1 fruit fly cellular context compared by ENCODE assay signal in genomic region chr3R:29124128-29124527, dm6.
TF ChIP-seq lines count a peak whose summit lies in the region.

No protein-coding gene starts in this region.

TF ChIP-seq in whole organism, embryonic, 481 proteins besides CTCF, POLR2A, EP300 and RAD21 (continued from another document):
- peak; percentile 58 for TF ChIP-seq CG30431 (GFP tag; optimal IDR thresholded peaks at IDR 0.05; lab: Kevin White, UChicago)
- TF ChIP-seq nau (GFP tag; optimal IDR thresholded peaks at IDR 0.05; lab: Kevin White, UChicago): no peak
- TF ChIP-seq Hand (GFP tag; optimal IDR thresholded peaks at IDR 0.05; lab: Kevin White, UChicago): no peak
- TF ChIP-seq CG4404 (GFP tag; IDR thresholded peaks at IDR 0.05; lab: Robert Waterston, UW): peak; percentile 77
- no peak for TF ChIP-seq CG15479 (GFP tag; optimal IDR thresholded peaks at IDR 0.05; lab: Kevin White, UChicago)
- no peak for TF ChIP-seq CG13296 (GFP tag; optimal IDR thresholded peaks at IDR 0.05; lab: Kevin White, UChicago)
- TF ChIP-seq CG10462 (GFP tag; optimal IDR thresholded peaks at IDR 0.05; lab: Kevin White, UChicago): peak; percentile 14
- no peak for TF ChIP-seq Deaf1 (tag; optimal IDR thresholded peaks at IDR 0.05; lab: Kevin White, UChicago)
- TF ChIP-seq CG9727 (GFP tag; optimal IDR thresholded peaks at IDR 0.05; lab: Kevin White, UChicago): peak; percentile 45
- peak; percentile 32 for TF ChIP-seq CG14710 (tag; optimal IDR thresholded peaks at IDR 0.05; lab: Kevin White, UChicago)
- peak; percentile 64 for TF ChIP-seq CoRest (tag; optimal IDR thresholded peaks at IDR 0.05; lab: Kevin White, UChicago)
- peak; percentile 60 for TF ChIP-seq CG10979 (tag; optimal IDR thresholded peaks at IDR 0.05; lab: Kevin White, UChicago)
- TF ChIP-seq unpg (GFP tag; optimal IDR thresholded peaks at IDR 0.05; lab: Kevin White, UChicago): peak; percentile 78
- no peak for TF ChIP-seq Jarid2 (GFP tag; optimal IDR thresholded peaks at IDR 0.05; lab: Kevin White, UChicago)
- no peak for TF ChIP-seq BEAF-32 (GFP tag; optimal IDR thresholded peaks at IDR 0.05; lab: Kevin White, UChicago)
- TF ChIP-seq CG10543 (GFP tag; optimal IDR thresholded peaks at IDR 0.05; lab: Kevin White, UChicago): peak; percentile 11
- TF ChIP-seq Lpt (GFP tag; optimal IDR thresholded peaks at IDR 0.05; lab: Kevin White, UChicago): no peak
- no peak for TF ChIP-seq CG6791 (GFP tag; IDR thresholded peaks at IDR 0.05; lab: Robert Waterston, UW; ENCODE audit: partially characterized antibody)
- TF ChIP-seq CG3065 (GFP tag; optimal IDR thresholded peaks at IDR 0.05; lab: Kevin White, UChicago): no peak
- TF ChIP-seq Hr78 (GFP tag; optimal IDR thresholded peaks at IDR 0.05; lab: Kevin White, UChicago): no peak
- no peak for TF ChIP-seq CG4328 (GFP tag; optimal IDR thresholded peaks at IDR 0.05; lab: Kevin White, UChicago)
- no peak for TF ChIP-seq Dip2 (GFP tag; IDR thresholded peaks at IDR 0.05; lab: Robert Waterston, UW)
- no peak for TF ChIP-seq TFAM (GFP tag; optimal IDR thresholded peaks at IDR 0.05; lab: Kevin White, UChicago)
- TF ChIP-seq Optix (GFP tag; IDR thresholded peaks at IDR 0.05; lab: Robert Waterston, UW): peak; percentile 76; the same call in 2 of the 3 replicates
- TF ChIP-seq Ptx1 (GFP tag; IDR thresholded peaks at IDR 0.05; lab: Robert Waterston, UW): peak; percentile 81
- no peak for TF ChIP-seq Lim3 (GFP tag; IDR thresholded peaks at IDR 0.05; lab: Robert Waterston, UW)
- TF ChIP-seq CG10654 (GFP tag; optimal IDR thresholded peaks at IDR 0.05; lab: Kevin White, UChicago): peak; percentile 2
- TF ChIP-seq CG31441 (GFP tag; IDR thresholded peaks at IDR 0.05; lab: Robert Waterston, UW): no peak; the same call in 1 of the 2 replicates
- TF ChIP-seq PHDP (tag; optimal IDR thresholded peaks at IDR 0.05; lab: Kevin White, UChicago): peak; percentile 59
- peak; percentile 34 for TF ChIP-seq CG1529 (GFP tag; optimal IDR thresholded peaks at IDR 0.05; lab: Kevin White, UChicago)
- peak; percentile 68 for TF ChIP-seq CHES-1-like (GFP tag; optimal IDR thresholded peaks at IDR 0.05; lab: Kevin White, UChicago)
- no peak for TF ChIP-seq jing (GFP tag; optimal IDR thresholded peaks at IDR 0.05; lab: Kevin White, UChicago)
- peak; percentile 50 for TF ChIP-seq CG17802 (tag; optimal IDR thresholded peaks at IDR 0.05; lab: Kevin White, UChicago)
TF ChIP-seq in whole organism, embryonic: peak in this region for 277.
